Worm (Caenorhabditis elegans) whole organism, L3 larva: ENCODE data around the gene T11B7.5.

Experiments used
- R02D3.7 ChIP-seq: fragments of 150-350 bp; optimal IDR thresholded peaks from 2 replicates; lab custom pipeline; 2014; ENCODE audit warnings: missing biosample characterization, missing genetic modification characterization
- ZK546.5 ChIP-seq: sonication (generic microtip); optimal IDR thresholded peaks from 2 replicates; lab custom pipeline; 2017; ENCODE audit warnings: missing biosample characterization, missing genetic modification characterization
- aly-2 ChIP-seq: fragments of 150-350 bp; optimal IDR thresholded peaks from 2 replicates; lab custom pipeline; 2014; ENCODE audit warnings: missing biosample characterization, missing genetic modification characterization
- ama-1 ChIP-seq: fragments of 150-350 bp; optimal IDR thresholded peaks from 2 replicates; lab custom pipeline; 2018
- ceh-16 ChIP-seq: sonication (generic microtip); optimal IDR thresholded peaks from 2 replicates; lab custom pipeline; 2017; ENCODE audit warnings: missing biosample characterization, missing genetic modification characterization
- ceh-28 ChIP-seq: fragments of 150-350 bp; optimal IDR thresholded peaks from 2 replicates; lab custom pipeline; 2014; ENCODE audit warnings: missing biosample characterization, missing genetic modification reagents, missing genetic modification characterization
- ceh-82 ChIP-seq: fragments of 150-350 bp; optimal IDR thresholded peaks from 2 replicates; lab custom pipeline; 2014; ENCODE audit warnings: missing biosample characterization, missing genetic modification characterization
- ceh-9 ChIP-seq: sonication (generic microtip); optimal IDR thresholded peaks from 2 replicates; lab custom pipeline; 2018; ENCODE audit warnings: missing biosample characterization, missing genetic modification characterization
- daf-12 ChIP-seq: fragments of 150-350 bp; optimal IDR thresholded peaks from 2 replicates; lab custom pipeline; 2014; ENCODE audit warnings: missing biosample characterization, missing genetic modification reagents, missing genetic modification characterization
- egl-27 ChIP-seq: sonication (generic microtip); optimal IDR thresholded peaks from 4 replicates; lab custom pipeline; 2017; ENCODE audit warnings: missing biosample characterization, missing genetic modification reagents, missing genetic modification characterization
- egl-5 ChIP-seq: fragments of 150-350 bp; optimal IDR thresholded peaks from 2 replicates; lab custom pipeline; 2017; ENCODE audit warnings: missing biosample characterization, missing genetic modification reagents, missing genetic modification characterization, inconsistent platforms
- elt-1 ChIP-seq: fragments of 150-350 bp; optimal IDR thresholded peaks from 2 replicates; lab custom pipeline; 2014; ENCODE audit warnings: missing biosample characterization, missing genetic modification characterization
- elt-2 ChIP-seq: sonication (generic microtip); optimal IDR thresholded peaks from 2 replicates; lab custom pipeline; 2016; ENCODE audit warnings: missing genetic modification reagents, mild to moderate bottlenecking, missing genetic modification characterization, missing compliant biosample characterization
- elt-3 ChIP-seq, 3 experiments: fragments of 150-350 bp in 1 of 3; sonication (generic microtip) in 2 of 3; optimal IDR thresholded peaks; 2 replicates in 2 of 3; 4 replicates in 1 of 3; lab custom pipeline; 2014 to 2017; ENCODE audit warnings: missing biosample characterization in 3 of 3, missing genetic modification characterization in 3 of 3
- eor-1 ChIP-seq, 2 experiments: fragments of 150-350 bp; optimal IDR thresholded peaks; 2 replicates each; lab custom pipeline; 2014 to 2018; ENCODE audit warnings: missing biosample characterization in 2 of 2, missing genetic modification characterization in 2 of 2
- fkh-10 ChIP-seq: sonication (generic microtip); optimal IDR thresholded peaks from 2 replicates; lab custom pipeline; 2017; ENCODE audit warnings: missing biosample characterization, missing genetic modification reagents, missing genetic modification characterization
- fkh-2 ChIP-seq: fragments of 150-350 bp; optimal IDR thresholded peaks from 2 replicates; lab custom pipeline; 2014; ENCODE audit warnings: missing biosample characterization, missing genetic modification reagents, missing genetic modification characterization
- fos-1 ChIP-seq: fragments of 150-350 bp; optimal IDR thresholded peaks from 2 replicates; lab custom pipeline; 2014; ENCODE audit warnings: missing biosample characterization, missing genetic modification characterization
- hmg-11 ChIP-seq: sonication (generic microtip); optimal IDR thresholded peaks from 2 replicates; lab custom pipeline; 2016; ENCODE audit warnings: missing genetic modification characterization, missing compliant biosample characterization
- jun-1 ChIP-seq: fragments of 150-350 bp; optimal IDR thresholded peaks from 2 replicates; lab custom pipeline; 2014; ENCODE audit warnings: missing biosample characterization, missing genetic modification reagents, missing genetic modification characterization
- lin-15B ChIP-seq: fragments of 150-350 bp; optimal IDR thresholded peaks from 2 replicates; lab custom pipeline; 2014; ENCODE audit warnings: missing biosample characterization, missing genetic modification characterization
- lin-39 ChIP-seq: fragments of 150-350 bp; optimal IDR thresholded peaks from 2 replicates; lab custom pipeline; 2018; ENCODE audit warnings: missing biosample characterization, missing genetic modification reagents, missing genetic modification characterization
- lsy-12 ChIP-seq: sonication (generic microtip); optimal IDR thresholded peaks from 2 replicates; lab custom pipeline; 2016; ENCODE audit warnings: mild to moderate bottlenecking, missing genetic modification characterization, missing compliant biosample characterization
- mdl-1 ChIP-seq: fragments of 150-350 bp; optimal IDR thresholded peaks from 2 replicates; lab custom pipeline; 2014; ENCODE audit warnings: missing biosample characterization, missing genetic modification characterization
- mml-1 ChIP-seq: fragments of 150-350 bp; sonication (generic microtip); optimal IDR thresholded peaks from 3 replicates; lab custom pipeline; 2014; ENCODE audit warnings: missing biosample characterization, missing genetic modification characterization
- nfya-1 ChIP-seq: sonication (generic microtip); optimal IDR thresholded peaks from 2 replicates; lab custom pipeline; 2017; ENCODE audit warnings: missing genetic modification characterization, mild to moderate bottlenecking, missing compliant biosample characterization, antibody characterized with exemption, moderate library complexity; ENCODE audit not compliant: insufficient read depth
- nhr-11 ChIP-seq: fragments of 150-350 bp; optimal IDR thresholded peaks from 2 replicates; lab custom pipeline; 2014; ENCODE audit warnings: missing biosample characterization, missing genetic modification characterization
- nhr-12 ChIP-seq: fragments of 150-350 bp; optimal IDR thresholded peaks from 2 replicates; lab custom pipeline; 2014; ENCODE audit warnings: missing biosample characterization, missing genetic modification characterization
- nhr-23 ChIP-seq: fragments of 150-350 bp; optimal IDR thresholded peaks from 2 replicates; lab custom pipeline; 2014; ENCODE audit warnings: missing biosample characterization, missing genetic modification reagents, missing genetic modification characterization
- nhr-237 ChIP-seq: fragments of 150-350 bp; optimal IDR thresholded peaks from 2 replicates; lab custom pipeline; 2014; ENCODE audit warnings: missing biosample characterization, missing genetic modification characterization
- nhr-25 ChIP-seq: sonication (generic microtip); optimal IDR thresholded peaks from 2 replicates; lab custom pipeline; 2017; ENCODE audit warnings: missing biosample characterization, missing genetic modification characterization
- nhr-28 ChIP-seq: fragments of 150-350 bp; optimal IDR thresholded peaks from 2 replicates; lab custom pipeline; 2014; ENCODE audit warnings: missing biosample characterization, missing genetic modification characterization
- nhr-43 ChIP-seq: sonication (generic microtip); optimal IDR thresholded peaks from 2 replicates; lab custom pipeline; 2016; ENCODE audit warnings: mild to moderate bottlenecking, missing genetic modification characterization, missing compliant biosample characterization; ENCODE audit not compliant: poor library complexity, severe bottlenecking
- nhr-67 ChIP-seq: fragments of 150-350 bp; optimal IDR thresholded peaks from 2 replicates; lab custom pipeline; 2014; ENCODE audit warnings: missing biosample characterization, missing genetic modification characterization
- nhr-76 ChIP-seq: fragments of 150-350 bp; sonication (generic microtip); optimal IDR thresholded peaks from 5 replicates; lab custom pipeline; 2014; ENCODE audit warnings: missing biosample characterization, missing genetic modification characterization
- nhr-77 ChIP-seq: fragments of 150-350 bp; optimal IDR thresholded peaks from 2 replicates; lab custom pipeline; 2014; ENCODE audit warnings: missing biosample characterization, missing genetic modification characterization
- pha-4 ChIP-seq: fragments of 150-350 bp; optimal IDR thresholded peaks from 2 replicates; lab custom pipeline; 2014; ENCODE audit warnings: missing biosample characterization, missing genetic modification reagents, missing genetic modification characterization
- pqm-1 ChIP-seq: fragments of 150-350 bp; optimal IDR thresholded peaks from 2 replicates; lab custom pipeline; 2017; ENCODE audit warnings: missing biosample characterization, missing genetic modification characterization, inconsistent platforms
- sea-2 ChIP-seq: fragments of 150-350 bp; sonication (generic microtip); optimal IDR thresholded peaks from 4 replicates; lab custom pipeline; 2014; ENCODE audit warnings: missing biosample characterization, missing genetic modification reagents, missing genetic modification characterization
- skn-1 ChIP-seq: fragments of 150-350 bp; optimal IDR thresholded peaks from 2 replicates; lab custom pipeline; 2014; ENCODE audit warnings: missing biosample characterization, missing genetic modification characterization
- snpc-4 ChIP-seq: fragments of 150-350 bp; optimal IDR thresholded peaks from 2 replicates; lab custom pipeline; 2014; ENCODE audit warnings: missing biosample characterization, missing genetic modification characterization
- tbx-2 ChIP-seq: sonication (generic microtip); optimal IDR thresholded peaks from 2 replicates; lab custom pipeline; 2016; ENCODE audit warnings: mild to moderate bottlenecking, missing genetic modification characterization, missing compliant biosample characterization
- unc-39 ChIP-seq: sonication (generic microtip); optimal IDR thresholded peaks from 4 replicates; lab custom pipeline; 2017; ENCODE audit warnings: missing biosample characterization, missing genetic modification characterization
- unc-62 ChIP-seq: fragments of 150-350 bp; sonication (generic microtip); optimal IDR thresholded peaks from 4 replicates; lab custom pipeline; 2014; ENCODE audit warnings: missing biosample characterization, missing genetic modification reagents, missing genetic modification characterization
- zag-1 ChIP-seq: fragments of 150-350 bp; optimal IDR thresholded peaks from 2 replicates; lab custom pipeline; 2014; ENCODE audit warnings: missing biosample characterization, missing genetic modification characterization
- ztf-11 ChIP-seq: fragments of 150-350 bp; optimal IDR thresholded peaks from 2 replicates; lab custom pipeline; 2014; ENCODE audit warnings: missing biosample characterization, missing genetic modification characterization
- ztf-4 ChIP-seq: fragments of 150-350 bp; optimal IDR thresholded peaks from 2 replicates; lab custom pipeline; 2014; ENCODE audit warnings: missing biosample characterization, missing genetic modification characterization

The T11B7.5 gene

DNA sequence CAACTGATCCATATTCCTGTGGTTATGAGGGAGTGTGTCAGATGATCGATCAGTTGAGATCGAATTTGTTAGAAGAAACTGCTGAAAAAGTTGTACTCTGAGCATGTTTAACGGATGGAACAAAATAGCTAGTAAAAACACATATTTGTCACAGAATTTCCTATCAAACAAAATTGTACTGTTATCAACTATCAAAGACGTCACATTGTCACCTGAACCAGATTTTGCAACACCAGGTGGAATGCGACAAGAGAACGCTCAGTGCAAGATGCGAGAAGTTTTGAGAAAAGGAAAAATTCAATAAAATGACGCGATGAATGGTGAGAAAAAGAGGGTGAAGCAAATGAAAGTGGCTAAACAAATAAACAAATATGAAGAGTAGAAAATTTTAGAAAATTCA is 11.7 kb upstream of the T11B7.5 start:
- TF ChIP-seq pha-4 (tag; lab: Kevin White, UChicago) (peak; percentile 11), egl-5 (no peak), elt-2 (tag; lab: Kevin White, UChicago) (peak; percentile 51)

DNA sequence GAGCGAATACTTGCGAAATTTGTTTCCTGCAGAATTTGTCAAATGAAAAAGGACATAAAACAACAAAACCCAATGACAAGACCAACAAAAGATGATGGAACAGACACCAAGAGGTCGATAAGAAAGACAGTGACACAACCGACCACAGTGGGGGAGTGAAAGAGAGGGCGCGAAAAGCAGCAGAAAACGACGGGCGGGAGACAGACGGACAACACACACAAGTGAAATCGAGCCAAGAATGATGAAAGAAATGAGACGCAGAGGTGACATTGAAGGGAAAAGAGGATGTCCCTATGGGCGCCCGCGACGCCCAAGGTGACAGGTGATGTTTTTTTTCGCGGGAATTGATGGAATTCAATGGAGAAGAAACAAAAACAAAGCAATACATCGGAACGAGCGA is 10.2 kb upstream of the T11B7.5 start:
- TF ChIP-seq lin-15B (tag; lab: Kevin White, UChicago) (peak; percentile 21), nhr-25 (tag; lab: Kevin White, UChicago) (peak; percentile 95), nhr-28 (no peak), ama-1 (peak; percentile 57), egl-5 (peak; percentile 35), nhr-77 (tag; lab: Kevin White, UChicago) (no peak), pha-4 (tag; lab: Kevin White, UChicago) (peak; percentile 81), mml-1 (tag; lab: Kevin White, UChicago) (no peak), ZK546.5 (tag; lab: Kevin White, UChicago) (no peak), lsy-12 (tag; lab: Kevin White, UChicago) (peak; percentile 23), R02D3.7 (no peak), ceh-9 (tag; lab: Kevin White, UChicago) (no peak), hmg-11 (peak; percentile 39), snpc-4 (peak; percentile 50), unc-62 (GFP tag; lab: Kevin White, UChicago) (peak; percentile 84), ceh-16 (tag; lab: Kevin White, UChicago) (no peak), aly-2 (no peak), nhr-237 (tag; lab: Kevin White, UChicago) (no peak), tbx-2 (tag; lab: Kevin White, UChicago) (no peak), nhr-12 (no peak), nfya-1 (tag; lab: Kevin White, UChicago) (peak; percentile 53), nhr-67 (tag; lab: Kevin White, UChicago) (no peak), ceh-82 (tag; lab: Kevin White, UChicago) (no peak), nhr-11 (tag; lab: Kevin White, UChicago) (no peak), egl-27 (tag; lab: Kevin White, UChicago) (no peak), fkh-10 (GFP tag; lab: Kevin White, UChicago) (no peak), ztf-4 (tag; lab: Kevin White, UChicago) (no peak), daf-12 (no peak), nhr-43 (tag; lab: Kevin White, UChicago) (no peak), lin-39 (tag; lab: Kevin White, UChicago) (peak; percentile 49), ztf-11 (no peak), mdl-1 (tag; lab: Kevin White, UChicago) (peak; percentile 4), fkh-2 (tag; lab: Kevin White, UChicago) (no peak), elt-2 (tag; lab: Kevin White, UChicago) (peak; percentile 83), unc-39 (tag; lab: Kevin White, UChicago) (no peak), sea-2 (GFP tag; lab: Kevin White, UChicago) (no peak), elt-3 (tag; optimal IDR thresholded peaks at IDR 0.05; lab: Kevin White, UChicago) (no peak), eor-1 (tag; optimal IDR thresholded peaks at IDR 0.05; lab: Kevin White, UChicago) (no peak), skn-1 (tag; lab: Kevin White, UChicago) (no peak), elt-1 (no peak), nhr-23 (tag; lab: Kevin White, UChicago) (peak; percentile 49), jun-1 (peak; percentile 16), fos-1 (tag; lab: Kevin White, UChicago) (peak; percentile 37), zag-1 (tag; lab: Kevin White, UChicago) (no peak), pqm-1 (tag; lab: Kevin White, UChicago) (peak; percentile 27), ceh-28 (tag; lab: Kevin White, UChicago) (no peak), nhr-76 (no peak)
